Worm (Caenorhabditis elegans): ENCODE measurements around the gene B0334.4.
A peak's percentile ranks its signal among the peaks of the same experiment; 100 is the strongest.

B0334.4 gene

ce11 chrII:11473525-11474181 is 21.8 kb upstream of the B0334.4 start, which contains the start of the genes metl-1 and W02B12.11 (continued):
- TF ChIP-seq lin-35 (GFP tag; optimal IDR thresholded peaks at IDR 0.05): peak in 2 of 3 experiments; percentile 53 to 82
- TF ChIP-seq F33H1.4 (GFP tag; IDR thresholded peaks at IDR 0.05): peak; percentile 75
- TF ChIP-seq gei-17 (GFP tag; optimal IDR thresholded peaks at IDR 0.05): peak; percentile 64
- peak; percentile 99 for TF ChIP-seq ztf-18 (tag; optimal IDR thresholded peaks at IDR 0.05)
- TF ChIP-seq ceh-27 (GFP tag; optimal IDR thresholded peaks at IDR 0.05): peak; percentile 43
- peak; percentile 50 for TF ChIP-seq somi-1 (GFP tag; optimal IDR thresholded peaks at IDR 0.05)
- TF ChIP-seq K12H6.12 (tag; optimal IDR thresholded peaks at IDR 0.05): peak; percentile 23
- no peak for TF ChIP-seq ccch-3 (GFP tag; optimal IDR thresholded peaks at IDR 0.05)
- TF ChIP-seq attf-3 (GFP tag; conservative IDR thresholded peaks at IDR 0.05): peak; percentile 69
- TF ChIP-seq ztf-6 (GFP tag; IDR thresholded peaks at IDR 0.05): no peak
- TF ChIP-seq repo-1 (tag; optimal IDR thresholded peaks at IDR 0.05): peak; percentile 70
- TF ChIP-seq F23B12.7 (tag; optimal IDR thresholded peaks at IDR 0.05; ENCODE audit: insufficient read depth): peak; percentile 25
- TF ChIP-seq snpc-1.1 (tag; optimal IDR thresholded peaks at IDR 0.05; ENCODE audit: insufficient read depth): peak; percentile 39
- TF ChIP-seq lin-26 (GFP tag; IDR thresholded peaks at IDR 0.05): peak; percentile 59; the same call in 1 of the 2 replicates
- TF ChIP-seq Y56A3A.18 (GFP tag; IDR thresholded peaks at IDR 0.05): peak; percentile 72; the same call in 1 of the 2 replicates
- TF ChIP-seq nhr-27 (tag; optimal IDR thresholded peaks at IDR 0.05): no peak
- peak; percentile 87 for TF ChIP-seq nfyb-1 (GFP tag; IDR thresholded peaks at IDR 0.05)
- peak; percentile 89 for TF ChIP-seq dox-1 (GFP tag; IDR thresholded peaks at IDR 0.05)
- TF ChIP-seq B0261.1 (tag; optimal IDR thresholded peaks at IDR 0.05): peak; percentile 3
- TF ChIP-seq nhr-80 (tag; optimal IDR thresholded peaks at IDR 0.05): peak; percentile 55
- TF ChIP-seq hsf-1 (GFP tag; IDR thresholded peaks at IDR 0.05): peak; percentile 79
- peak; percentile 87 for TF ChIP-seq lin-54 (GFP tag; optimal IDR thresholded peaks at IDR 0.05)
- TF ChIP-seq dpff-1 (tag; optimal IDR thresholded peaks at IDR 0.05): no peak
- TF ChIP-seq hmg-1.2 (GFP tag; IDR thresholded peaks at IDR 0.05): peak; percentile 92
- peak; percentile 92 for TF ChIP-seq rcor-1 (GFP tag; IDR thresholded peaks at IDR 0.05)
- peak; percentile 78 for TF ChIP-seq attf-5 (GFP tag; optimal IDR thresholded peaks at IDR 0.05)
- TF ChIP-seq F52B5.7 (tag; optimal IDR thresholded peaks at IDR 0.05): no peak
- TF ChIP-seq B0035.1 (tag; optimal IDR thresholded peaks at IDR 0.05): peak; percentile 9
- TF ChIP-seq let-607 (tag; optimal IDR thresholded peaks at IDR 0.05): peak in 1 of 2 experiments; percentile 57
- TF ChIP-seq egl-18 (GFP tag; IDR thresholded peaks at IDR 0.05): 0 out of 2 replicates have a peak, but pooled peaks have one; percentile 38
- TF ChIP-seq ztf-22 (GFP tag; optimal IDR thresholded peaks at IDR 0.05): no peak
- TF ChIP-seq sptf-2 (GFP tag; optimal IDR thresholded peaks at IDR 0.05): no peak
- peak; percentile 69 for TF ChIP-seq ZK185.1 (tag; optimal IDR thresholded peaks at IDR 0.05; ENCODE audit: poor library complexity, severe bottlenecking)
- peak in 1 of 2 experiments; percentile 28 for TF ChIP-seq rec-8 (tag; optimal IDR thresholded peaks at IDR 0.05)
- TF ChIP-seq lsl-1 (GFP tag; optimal IDR thresholded peaks at IDR 0.05): peak; percentile 75
- TF ChIP-seq D2030.7 (GFP tag; IDR thresholded peaks at IDR 0.05): peak; percentile 80
- no peak for TF ChIP-seq hrde-1 (tag; optimal IDR thresholded peaks at IDR 0.05; ENCODE audit: borderline replicate concordance)
- TF ChIP-seq hlh-26 (GFP tag; conservative IDR thresholded peaks at IDR 0.05): no peak
- no peak for TF ChIP-seq F10E7.11 (tag; optimal IDR thresholded peaks at IDR 0.05)
- peak; percentile 35; the same call in 1 of the 2 replicates for TF ChIP-seq ceh-91 (GFP tag; IDR thresholded peaks at IDR 0.05)
- TF ChIP-seq pbrm-1 (GFP tag; IDR thresholded peaks at IDR 0.05): peak; percentile 90
- TF ChIP-seq tlf-1 (GFP tag; optimal IDR thresholded peaks at IDR 0.05): peak; percentile 74
- TF ChIP-seq madf-3 (GFP tag; IDR thresholded peaks at IDR 0.05): peak; percentile 92
- TF ChIP-seq madf-10 (tag; optimal IDR thresholded peaks at IDR 0.05): peak; percentile 50
- TF ChIP-seq madf-8 (GFP tag; conservative IDR thresholded peaks at IDR 0.05): peak; percentile 67
- TF ChIP-seq atf-7 (tag; optimal IDR thresholded peaks at IDR 0.05): peak; percentile 53
